Fruit fly (Drosophila melanogaster): ENCODE data around the gene CG8326.

DNA sequence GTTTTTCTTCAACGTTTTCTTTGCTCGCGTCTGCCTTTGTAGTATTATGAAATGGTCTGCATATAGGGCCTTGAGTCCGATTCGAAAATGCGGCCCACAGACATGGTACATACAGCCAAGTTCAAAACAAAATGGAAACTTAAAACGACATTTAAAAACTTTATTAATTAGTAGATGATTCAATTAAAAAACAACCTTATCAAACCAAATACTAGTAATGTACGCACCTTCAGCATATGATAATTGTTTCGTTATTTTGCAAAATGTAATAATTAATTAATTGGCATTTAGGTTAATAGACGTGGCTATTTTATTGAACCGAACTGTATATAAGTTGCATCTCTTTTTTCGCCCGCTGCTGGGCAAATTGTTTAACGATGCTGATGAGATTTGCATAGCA lies 34.5 kb downstream of the CG8326 start:
- TF ChIP-seq CG33017 (tag; optimal IDR thresholded peaks at IDR 0.05) (no peak), kay (GFP tag; ENCODE audit: borderline replicate concordance) (no peak), Crg-1 (GFP tag; optimal IDR thresholded peaks at IDR 0.05) (no peak), CG7045 (GFP tag; optimal IDR thresholded peaks at IDR 0.05) (no peak), cic (GFP tag; optimal IDR thresholded peaks at IDR 0.05) (no peak), ovo (GFP tag; optimal IDR thresholded peaks at IDR 0.05) (no peak), toe (GFP tag; optimal IDR thresholded peaks at IDR 0.05) (no peak), cnc (optimal IDR thresholded peaks at IDR 0.05) (no peak), CG7101 (tag; optimal IDR thresholded peaks at IDR 0.05) (no peak), Mnt (GFP tag; optimal IDR thresholded peaks at IDR 0.05) (no peak), CG14711 (tag; optimal IDR thresholded peaks at IDR 0.05) (no peak), CG1620 (GFP tag; optimal IDR thresholded peaks at IDR 0.05) (no peak), Clk (GFP tag; optimal IDR thresholded peaks at IDR 0.05) (no peak), CG12768 (GFP tag; optimal IDR thresholded peaks at IDR 0.05) (no peak)
